Worm (Caenorhabditis elegans) whole organism, early embryonic: Measurements from ENCODE around the gene ssq-3.

ENCODE experiments used
- B0310.2 ChIP-seq: sonication (generic microtip); optimal IDR thresholded peaks from 2 replicates; lab custom pipeline; 2016; ENCODE audit warnings: mild to moderate bottlenecking, missing genetic modification characterization, missing compliant biosample characterization
- F13C5.2 ChIP-seq: sonication (generic microtip); optimal IDR thresholded peaks from 2 replicates; lab custom pipeline; 2017; ENCODE audit warnings: mild to moderate bottlenecking, missing genetic modification characterization, inconsistent platforms, missing compliant biosample characterization
- aly-1 ChIP-seq: sonication (generic microtip); optimal IDR thresholded peaks from 2 replicates; lab custom pipeline; 2016; ENCODE audit warnings: missing genetic modification characterization, missing compliant biosample characterization
- ama-1 ChIP-seq: fragments of 150-350 bp; optimal IDR thresholded peaks from 2 replicates; lab custom pipeline; 2014
- ceh-13 ChIP-seq: fragments of 200-800 bp; sonication (Bioruptor generic); optimal IDR thresholded peaks from 2 replicates; lab custom pipeline; 2018; ENCODE audit warnings: mild to moderate bottlenecking, missing genetic modification characterization, missing compliant biosample characterization
- ceh-36 ChIP-seq: sonication (generic microtip); optimal IDR thresholded peaks from 2 replicates; lab custom pipeline; 2016; ENCODE audit warnings: missing genetic modification characterization, inconsistent platforms, missing compliant biosample characterization
- ets-7 ChIP-seq: sonication (generic microtip); optimal IDR thresholded peaks from 2 replicates; lab custom pipeline; 2016; ENCODE audit warnings: missing genotype, missing genetic modification characterization, missing compliant biosample characterization
- flt-1 ChIP-seq: fragments of 200-800 bp; sonication (Bioruptor generic); IDR thresholded peaks from 2 replicates; pipeline ENCODE4 v1.3.6; 2022; ENCODE audit warnings: missing genetic modification characterization, missing compliant biosample characterization
- hmbx-1 ChIP-seq: sonication (generic microtip); optimal IDR thresholded peaks from 2 replicates; lab custom pipeline; 2016; ENCODE audit warnings: mild to moderate bottlenecking, missing genetic modification characterization, missing compliant biosample characterization
- hmg-4 ChIP-seq: fragments of 200-800 bp; sonication (Bioruptor generic); optimal IDR thresholded peaks from 2 replicates; lab custom pipeline; 2018; ENCODE audit warnings: mild to moderate bottlenecking, missing genetic modification characterization, missing compliant biosample characterization
- hnd-1 ChIP-seq: sonication (generic microtip); optimal IDR thresholded peaks from 2 replicates; lab custom pipeline; 2016; ENCODE audit warnings: missing genetic modification characterization, missing compliant biosample characterization
- pes-1 ChIP-seq: fragments of 200-800 bp; sonication (Bioruptor generic); IDR thresholded peaks from 2 replicates; pipeline ENCODE4 v1.3.6; 2022; ENCODE audit warnings: missing genetic modification reagents, missing genetic modification characterization, missing compliant biosample characterization
- scrt-1 ChIP-seq: fragments of 200-800 bp; sonication (Bioruptor generic); IDR thresholded peaks from 2 replicates; pipeline ENCODE4 v1.3.6; 2022; ENCODE audit warnings: missing genetic modification characterization, missing compliant biosample characterization
- sea-1 ChIP-seq: fragments of 200-800 bp; sonication (Bioruptor generic); conservative IDR thresholded peaks from 2 replicates; pipeline ENCODE4 v1.3.6; 2022; ENCODE audit warnings: missing genetic modification characterization, missing compliant biosample characterization
- tbx-11 ChIP-seq: fragments of 200-800 bp; sonication (Bioruptor generic); IDR thresholded peaks from 2 replicates; pipeline ENCODE4 v1.3.6; 2022; ENCODE audit warnings: missing genetic modification characterization, missing compliant biosample characterization
- tbx-37 ChIP-seq: fragments of 200-800 bp; sonication (Bioruptor generic); conservative IDR thresholded peaks from 2 replicates; pipeline ENCODE4 v1.3.6; 2022; ENCODE audit warnings: missing genetic modification reagents, missing genetic modification characterization, missing compliant biosample characterization
- tra-4 ChIP-seq: sonication (generic microtip); optimal IDR thresholded peaks from 2 replicates; lab custom pipeline; 2017; ENCODE audit warnings: missing genetic modification characterization, missing compliant biosample characterization

ssq-3 gene

DNA sequence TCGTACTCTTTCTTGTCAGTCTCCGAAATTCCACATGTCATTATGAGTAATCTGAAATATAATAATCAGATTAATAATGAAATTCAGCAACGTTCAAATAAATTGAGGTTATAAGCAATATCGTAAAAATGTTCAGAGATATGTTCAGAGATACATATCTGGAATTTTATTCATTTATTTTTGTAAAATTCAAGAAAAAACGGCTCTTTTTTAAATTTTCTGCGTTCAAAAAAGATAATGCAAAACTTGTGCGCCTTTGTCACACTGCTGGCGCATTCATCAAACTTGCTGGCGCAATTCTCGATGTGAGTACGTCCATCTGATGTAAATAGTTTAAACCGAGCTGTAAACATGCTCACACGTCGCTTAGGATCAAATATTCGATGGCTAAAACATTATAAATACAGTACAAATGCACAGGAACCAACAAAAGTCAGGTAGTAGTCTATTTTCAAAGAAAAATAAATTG lies 8.2 kb upstream of the ssq-3 start, which contains the start of the genes rde-8 and ZC477.3:
TSS of gene rde-8 (minus strand) at position 51 of the 469 bp plus-strand sequence.
TSS of gene ZC477.3 (plus strand) at position 282 of the 469 bp plus-strand sequence.
- TF ChIP-seq pes-1 (GFP tag; lab: Robert Waterston, UW) (no peak), scrt-1 (no peak), tbx-37 (GFP tag; lab: Robert Waterston, UW) (no peak), tbx-11 (GFP tag; lab: Robert Waterston, UW) (no peak), ceh-13 (no peak), F13C5.2 (tag; lab: Kevin White, UChicago) (no peak), hmg-4 (GFP tag; lab: Kevin White, UChicago) (no peak), hnd-1 (tag; lab: Kevin White, UChicago) (no peak)

DNA sequence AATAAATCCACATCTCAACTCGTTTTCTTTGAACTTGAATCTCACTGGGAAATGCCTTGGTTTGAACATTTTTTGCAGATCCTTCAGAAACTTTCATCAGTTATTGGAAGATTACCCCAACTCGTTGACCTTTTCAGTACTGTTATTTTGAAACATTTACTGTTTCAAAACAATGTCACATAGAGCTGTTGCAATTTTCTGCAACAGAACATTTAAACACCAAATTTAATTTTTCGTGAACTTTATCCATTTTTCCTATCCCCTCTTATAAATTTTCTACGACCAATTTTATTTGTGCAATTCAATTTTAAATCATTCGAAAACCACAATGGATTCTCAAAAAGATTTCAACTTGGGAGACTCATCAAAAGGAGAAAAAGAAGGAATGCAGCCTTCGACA lies 3.5 kb upstream of the ssq-3 start, which contains the start of gene ZC477.2:
TSS of gene ZC477.2 (plus strand) at position 301 of the 400 bp plus-strand sequence.
- no peak for TF ChIP-seq ceh-13
- no peak for TF ChIP-seq hmg-4 (GFP tag; lab: Kevin White, UChicago)
- no peak for TF ChIP-seq pes-1 (GFP tag; lab: Robert Waterston, UW)

DNA sequence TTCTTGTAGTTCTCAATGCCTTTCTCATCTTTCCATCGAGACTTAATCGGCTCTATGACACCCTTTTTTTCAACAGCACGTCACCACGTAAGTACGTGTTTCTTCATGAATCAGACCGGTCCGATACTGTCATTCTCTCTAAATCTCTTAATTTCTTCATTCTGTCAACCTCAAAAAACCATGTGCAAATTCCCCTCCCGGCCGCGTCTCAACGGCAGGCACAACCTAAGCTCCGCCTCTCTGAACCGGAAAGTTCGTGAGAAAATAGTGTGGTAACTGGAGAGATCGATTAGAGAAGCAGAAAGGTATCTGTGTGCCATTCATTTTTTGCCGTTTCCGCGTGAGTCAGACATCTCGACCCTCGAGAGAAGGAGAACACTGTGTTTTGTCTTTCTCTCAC lies 3.2 kb downstream of the ssq-3 start, which contains the start of gene nas-8:
TSS of gene nas-8 (plus strand) at position 301 of the 400 bp plus-strand sequence.
- TF ChIP-seq tbx-11 (GFP tag; lab: Robert Waterston, UW) = no peak
- no peak for TF ChIP-seq ceh-36 (tag; lab: Kevin White, UChicago)
- TF ChIP-seq aly-1 (tag; lab: Kevin White, UChicago) = no peak
- TF ChIP-seq F13C5.2 (tag; lab: Kevin White, UChicago) = no peak
- TF ChIP-seq tra-4 (tag; lab: Kevin White, UChicago) = no peak
- no peak for TF ChIP-seq sea-1 (GFP tag; lab: Robert Waterston, UW)
- no peak for TF ChIP-seq ets-7 (tag; lab: Kevin White, UChicago)
- TF ChIP-seq ama-1 (lab: Kevin White, UChicago) = no peak
- TF ChIP-seq flt-1 (GFP tag; lab: Robert Waterston, UW) = no peak
- no peak for TF ChIP-seq B0310.2 (tag; lab: Kevin White, UChicago)
- TF ChIP-seq hmbx-1 (tag; lab: Kevin White, UChicago) = no peak
- no peak for TF ChIP-seq ceh-13
- TF ChIP-seq hmg-4 (GFP tag; lab: Kevin White, UChicago) = no peak
- TF ChIP-seq scrt-1 = no peak
- no peak for TF ChIP-seq tbx-37 (GFP tag; lab: Robert Waterston, UW)
- TF ChIP-seq hnd-1 (tag; lab: Kevin White, UChicago) = no peak
- no peak for TF ChIP-seq pes-1 (GFP tag; lab: Robert Waterston, UW)

DNA sequence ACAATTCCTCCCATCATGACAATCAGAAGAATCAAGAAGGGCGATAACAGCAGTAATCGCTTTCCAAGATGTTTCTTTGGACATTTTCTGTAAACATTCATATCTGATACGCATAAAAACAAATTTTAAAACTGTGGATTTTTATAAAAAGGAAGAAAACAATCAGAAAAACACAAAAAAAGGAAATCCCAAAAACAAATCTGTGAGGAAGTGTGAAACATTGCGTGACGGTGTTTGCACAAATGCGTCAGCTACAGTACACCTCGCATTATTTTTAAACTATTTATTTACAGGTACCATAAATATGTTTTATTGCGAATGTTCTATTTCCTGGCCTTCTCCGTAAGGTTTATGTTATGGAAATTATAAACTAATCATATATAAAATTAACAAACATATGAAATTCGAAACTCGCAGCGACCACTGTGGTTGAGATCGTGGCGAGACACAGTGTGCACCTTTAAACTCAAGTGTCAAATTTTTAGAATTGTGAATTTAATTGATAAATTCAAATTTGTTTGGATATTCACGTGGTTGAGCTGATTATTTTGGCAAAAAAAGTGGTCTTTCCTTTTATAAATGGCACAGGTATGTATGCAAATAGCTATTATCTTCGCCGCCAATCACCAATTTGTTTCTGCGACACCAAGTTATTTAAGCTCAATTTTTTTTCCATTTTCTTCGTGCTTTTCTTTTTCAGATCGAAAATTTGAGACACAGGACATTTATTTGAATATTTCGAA lies 10.1 kb downstream of the ssq-3 start, which contains the start of the genes C34D4.10 and str-48:
TSS of gene C34D4.10 (minus strand) at position 101 of the 743 bp plus-strand sequence.
TSS of gene str-48 (plus strand) at position 693 of the 743 bp plus-strand sequence.
- TF ChIP-seq aly-1 (tag; lab: Kevin White, UChicago) = no peak
- no peak for TF ChIP-seq ceh-36 (tag; lab: Kevin White, UChicago)
- no peak for TF ChIP-seq pes-1 (GFP tag; lab: Robert Waterston, UW)
- TF ChIP-seq flt-1 (GFP tag; lab: Robert Waterston, UW) = no peak
- TF ChIP-seq tbx-11 (GFP tag; lab: Robert Waterston, UW) = no peak
- no peak for TF ChIP-seq sea-1 (GFP tag; lab: Robert Waterston, UW)
- no peak for TF ChIP-seq tra-4 (tag; lab: Kevin White, UChicago)
- no peak for TF ChIP-seq scrt-1
- TF ChIP-seq hnd-1 (tag; lab: Kevin White, UChicago) = no peak
- no peak for TF ChIP-seq hmg-4 (GFP tag; lab: Kevin White, UChicago)

DNA sequence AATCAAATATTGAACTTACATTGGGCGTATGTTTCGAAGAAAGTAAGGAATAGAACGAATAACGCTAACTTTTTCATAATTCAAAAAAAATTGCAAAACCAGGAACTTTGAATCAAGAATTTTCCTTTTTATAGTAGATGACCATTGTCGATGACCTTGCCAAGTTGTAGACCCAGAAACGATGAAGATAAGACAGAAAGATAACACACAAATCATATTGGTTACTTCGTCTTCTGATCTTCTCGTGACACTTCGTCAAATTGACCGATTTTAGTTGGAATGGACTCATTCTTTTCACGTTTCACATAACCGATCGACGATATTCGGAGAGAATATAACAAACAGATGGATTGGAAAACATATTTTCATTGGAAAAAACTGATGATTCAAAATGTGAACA lies 20.4 kb downstream of the ssq-3 start, which contains the start of gene grsp-3:
TSS of gene grsp-3 (minus strand) at position 149 of the 400 bp plus-strand sequence.
- no peak for TF ChIP-seq ets-7 (tag; lab: Kevin White, UChicago)
- TF ChIP-seq hmbx-1 (tag; lab: Kevin White, UChicago) = no peak
- TF ChIP-seq scrt-1 = no peak
- TF ChIP-seq B0310.2 (tag; lab: Kevin White, UChicago) = no peak
- no peak for TF ChIP-seq aly-1 (tag; lab: Kevin White, UChicago)
- no peak for TF ChIP-seq hnd-1 (tag; lab: Kevin White, UChicago)
- TF ChIP-seq flt-1 (GFP tag; lab: Robert Waterston, UW) = no peak
- TF ChIP-seq tra-4 (tag; lab: Kevin White, UChicago) = no peak
- no peak for TF ChIP-seq F13C5.2 (tag; lab: Kevin White, UChicago)
- TF ChIP-seq ama-1 (lab: Kevin White, UChicago) = no peak
- TF ChIP-seq sea-1 (GFP tag; lab: Robert Waterston, UW) = no peak
- no peak for TF ChIP-seq tbx-37 (GFP tag; lab: Robert Waterston, UW)
- TF ChIP-seq hmg-4 (GFP tag; lab: Kevin White, UChicago) = no peak

DNA sequence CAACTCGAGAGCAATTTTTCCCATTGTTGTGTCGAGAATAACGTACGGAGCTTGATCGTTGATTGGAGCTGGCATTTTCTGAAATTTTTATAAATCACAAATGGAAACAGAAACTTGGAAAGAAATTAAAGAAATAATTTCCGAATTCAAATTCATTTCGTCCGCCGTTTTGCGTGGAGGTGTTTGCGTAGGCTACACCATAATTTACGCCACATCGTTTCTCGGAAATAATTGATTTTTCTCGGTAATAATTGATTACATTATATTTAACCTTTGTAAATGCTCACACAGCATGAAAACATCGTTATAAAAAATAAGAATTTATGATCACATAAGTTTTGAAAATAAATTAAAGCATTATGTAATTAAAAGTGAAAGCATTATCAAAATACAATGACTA lies 21.7 kb downstream of the ssq-3 start, which contains the start of gene cyn-12:
TSS of gene cyn-12 (minus strand) at position 78 of the 400 bp plus-strand sequence.
- TF ChIP-seq tbx-37 (GFP tag; lab: Robert Waterston, UW) (0 out of 2 replicates have a peak, but pooled peaks have one; percentile 14), tra-4 (tag; lab: Kevin White, UChicago) (no peak)

DNA sequence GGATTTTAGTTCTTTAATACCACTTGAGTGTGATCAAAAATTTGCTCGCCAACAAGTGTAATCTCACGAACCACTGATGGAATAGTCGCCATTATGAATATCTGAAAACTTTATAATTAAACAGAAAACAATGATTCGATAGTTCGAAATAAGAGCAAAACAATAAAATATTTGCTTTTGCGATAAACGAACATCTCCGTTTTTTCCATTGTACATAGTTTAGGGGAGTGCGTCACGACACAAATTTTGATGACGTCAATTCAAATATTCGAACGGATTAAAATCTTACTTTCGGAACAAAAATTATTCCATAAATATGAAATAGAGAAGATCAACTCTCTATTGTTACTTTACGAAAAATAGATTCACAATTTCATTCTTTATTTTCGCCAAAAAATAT lies 22.6 kb downstream of the ssq-3 start, which contains the start of gene mutd-1:
TSS of gene mutd-1 (minus strand) at position 101 of the 400 bp plus-strand sequence.
- TF ChIP-seq tbx-11 (GFP tag; lab: Robert Waterston, UW) (no peak), ceh-36 (tag; lab: Kevin White, UChicago) (no peak), ceh-13 (no peak), sea-1 (GFP tag; lab: Robert Waterston, UW) (no peak), flt-1 (GFP tag; lab: Robert Waterston, UW) (no peak), F13C5.2 (tag; lab: Kevin White, UChicago) (no peak), scrt-1 (no peak), ets-7 (tag; lab: Kevin White, UChicago) (no peak), tbx-37 (GFP tag; lab: Robert Waterston, UW) (no peak), hnd-1 (tag; lab: Kevin White, UChicago) (no peak), pes-1 (GFP tag; lab: Robert Waterston, UW) (no peak), aly-1 (tag; lab: Kevin White, UChicago) (no peak), hmbx-1 (tag; lab: Kevin White, UChicago) (no peak), tra-4 (tag; lab: Kevin White, UChicago) (no peak), hmg-4 (GFP tag; lab: Kevin White, UChicago) (no peak), B0310.2 (tag; lab: Kevin White, UChicago) (no peak), ama-1 (lab: Kevin White, UChicago) (no peak)
